Fruit fly (Drosophila melanogaster): ENCODE results near the gene CG33764.

dm6 chr3L:4269208-4269607 lies 1.9 kb upstream of the CG33764 start:
- TF ChIP-seq CG2116 (GFP tag; optimal IDR thresholded peaks at IDR 0.05) (no peak), CG9797 (GFP tag; optimal IDR thresholded peaks at IDR 0.05) (no peak), Bteb2 (GFP tag; optimal IDR thresholded peaks at IDR 0.05) (no peak)
